Worm (Caenorhabditis elegans) whole organism, early embryonic: ENCODE results near the gene tag-120.

Experiments used
- B0310.2 ChIP-seq: sonication (generic microtip); optimal IDR thresholded peaks from 2 replicates; lab custom pipeline; 2016; ENCODE audit warnings: mild to moderate bottlenecking, missing genetic modification characterization, missing compliant biosample characterization
- aly-1 ChIP-seq: sonication (generic microtip); optimal IDR thresholded peaks from 2 replicates; lab custom pipeline; 2016; ENCODE audit warnings: missing genetic modification characterization, missing compliant biosample characterization
- ama-1 ChIP-seq: fragments of 150-350 bp; optimal IDR thresholded peaks from 2 replicates; lab custom pipeline; 2014
- ceh-13 ChIP-seq: fragments of 200-800 bp; sonication (Bioruptor generic); optimal IDR thresholded peaks from 2 replicates; lab custom pipeline; 2018; ENCODE audit warnings: mild to moderate bottlenecking, missing genetic modification characterization, missing compliant biosample characterization
- ceh-36 ChIP-seq: sonication (generic microtip); optimal IDR thresholded peaks from 2 replicates; lab custom pipeline; 2016; ENCODE audit warnings: missing genetic modification characterization, inconsistent platforms, missing compliant biosample characterization
- ets-7 ChIP-seq: sonication (generic microtip); optimal IDR thresholded peaks from 2 replicates; lab custom pipeline; 2016; ENCODE audit warnings: missing genotype, missing genetic modification characterization, missing compliant biosample characterization
- flt-1 ChIP-seq: fragments of 200-800 bp; sonication (Bioruptor generic); IDR thresholded peaks from 2 replicates; pipeline ENCODE4 v1.3.6; 2022; ENCODE audit warnings: missing genetic modification characterization, missing compliant biosample characterization
- hmbx-1 ChIP-seq: sonication (generic microtip); optimal IDR thresholded peaks from 2 replicates; lab custom pipeline; 2016; ENCODE audit warnings: mild to moderate bottlenecking, missing genetic modification characterization, missing compliant biosample characterization
- hmg-4 ChIP-seq: fragments of 200-800 bp; sonication (Bioruptor generic); optimal IDR thresholded peaks from 2 replicates; lab custom pipeline; 2018; ENCODE audit warnings: mild to moderate bottlenecking, missing genetic modification characterization, missing compliant biosample characterization
- hnd-1 ChIP-seq: sonication (generic microtip); optimal IDR thresholded peaks from 2 replicates; lab custom pipeline; 2016; ENCODE audit warnings: missing genetic modification characterization, missing compliant biosample characterization
- pes-1 ChIP-seq: fragments of 200-800 bp; sonication (Bioruptor generic); IDR thresholded peaks from 2 replicates; pipeline ENCODE4 v1.3.6; 2022; ENCODE audit warnings: missing genetic modification reagents, missing genetic modification characterization, missing compliant biosample characterization
- scrt-1 ChIP-seq: fragments of 200-800 bp; sonication (Bioruptor generic); IDR thresholded peaks from 2 replicates; pipeline ENCODE4 v1.3.6; 2022; ENCODE audit warnings: missing genetic modification characterization, missing compliant biosample characterization
- tbx-37 ChIP-seq: fragments of 200-800 bp; sonication (Bioruptor generic); conservative IDR thresholded peaks from 2 replicates; pipeline ENCODE4 v1.3.6; 2022; ENCODE audit warnings: missing genetic modification reagents, missing genetic modification characterization, missing compliant biosample characterization
- tra-4 ChIP-seq: sonication (generic microtip); optimal IDR thresholded peaks from 2 replicates; lab custom pipeline; 2017; ENCODE audit warnings: missing genetic modification characterization, missing compliant biosample characterization

DNA sequence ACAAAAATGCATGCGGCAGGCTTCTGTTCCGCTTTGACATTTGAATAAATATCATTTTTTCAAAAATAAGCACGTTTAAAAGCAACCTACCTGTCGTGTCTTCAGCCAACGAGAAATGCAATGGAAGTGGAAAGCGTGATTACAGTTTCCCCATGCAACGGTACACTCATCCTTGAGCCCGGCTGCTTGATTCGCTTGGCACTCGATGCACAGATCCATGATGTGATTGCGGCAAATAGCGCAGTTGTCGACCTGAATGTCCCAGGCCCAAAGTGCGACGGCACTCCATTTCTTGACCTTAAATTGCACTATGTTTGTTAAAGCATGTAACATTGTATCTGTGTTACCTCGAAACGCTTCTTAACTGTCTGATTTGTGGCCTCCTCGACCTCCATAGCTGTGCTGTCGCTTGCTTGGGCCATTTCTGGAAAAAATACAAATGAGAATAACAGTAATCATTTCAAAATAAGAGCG is 19.5 kb downstream of the tag-120 start, which contains the start of gene rbx-1:
- TF ChIP-seq ama-1 (lab: Kevin White, UChicago) (no peak), hmg-4 (GFP tag; lab: Kevin White, UChicago) (no peak), aly-1 (tag; lab: Kevin White, UChicago) (no peak), hmbx-1 (tag; lab: Kevin White, UChicago) (no peak), flt-1 (GFP tag; lab: Robert Waterston, UW) (no peak), ets-7 (tag; lab: Kevin White, UChicago) (no peak), scrt-1 (GFP tag; lab: Robert Waterston, UW) (no peak), ceh-13 (no peak), B0310.2 (no peak), tbx-37 (GFP tag; lab: Robert Waterston, UW) (no peak), pes-1 (GFP tag; lab: Robert Waterston, UW) (no peak), tra-4 (no peak), hnd-1 (tag; lab: Kevin White, UChicago) (no peak), ceh-36 (tag; lab: Kevin White, UChicago) (no peak)
